Worm (Caenorhabditis elegans) whole organism, mixed stage, embryonic: ENCODE data around the gene srbc-50.

Experiments used
- M03D4.4 ChIP-seq: sonication (generic microtip); optimal IDR thresholded peaks from 2 replicates; lab custom pipeline; 2017; ENCODE audit warnings: mild to moderate bottlenecking, missing genetic modification characterization, missing compliant biosample characterization
- ham-2 ChIP-seq: fragments of 200-800 bp; sonication (Bioruptor generic); optimal IDR thresholded peaks from 2 replicates; lab custom pipeline; 2018; ENCODE audit warnings: mild to moderate bottlenecking, missing genetic modification characterization, missing compliant biosample characterization
- mep-1 ChIP-seq: fragments of 150-350 bp; optimal IDR thresholded peaks from 2 replicates; lab custom pipeline; 2017; ENCODE audit warnings: missing biosample characterization, missing genetic modification reagents, missing genetic modification characterization, inconsistent platforms

- no peak for TF ChIP-seq M03D4.4
- no peak for TF ChIP-seq mep-1
- no peak for TF ChIP-seq ham-2 (GFP tag; lab: Kevin White, UChicago)
Observed at ce11 chrV:15782494-15782893, 42.3 kb downstream of the srbc-50 start, which contains the start of gene T26E4.3.
